Worm (Caenorhabditis elegans): ENCODE measurements around the gene msp-57.
"Not testable (repeated sequence)": the region's sequence is repeated elsewhere in the genome, so short reads cannot be mapped to it uniquely, and the experiment has no call there.

The msp-57 gene

ce11 chrIV:5062278-5062677, at the start of gene msp-57:
Gene msp-57, plus strand, starts transcription at chrIV:5062578.
- TF ChIP-seq ceh-36 (tag; optimal IDR thresholded peaks at IDR 0.05); F13C5.2 (tag; optimal IDR thresholded peaks at IDR 0.05); hmg-4 (GFP tag; optimal IDR thresholded peaks at IDR 0.05): not testable (repeated sequence)

ce11 chrIV:5016461-5016860, 45.9 kb upstream of the msp-57 start, which contains the start of gene ssq-4:
Gene ssq-4, plus strand, starts transcription at chrIV:5016479.
- not testable (repeated sequence) for TF ChIP-seq ama-1 (optimal IDR thresholded peaks at IDR 0.05); hnd-1 (tag; optimal IDR thresholded peaks at IDR 0.05); hmbx-1 (tag; optimal IDR thresholded peaks at IDR 0.05)

ce11 chrIV:5017075-5017474, 45.3 kb upstream of the msp-57 start, which contains the start of gene T28H11.7:
Gene T28H11.7, minus strand, starts transcription at chrIV:5017175.
- TF ChIP-seq ceh-36, hnd-1, B0310.2 (tag; optimal IDR thresholded peaks at IDR 0.05): not testable (repeated sequence)

ce11 chrIV:5020533-5020932, 41.8 kb upstream of the msp-57 start, which contains the start of gene T28H11.8:
Gene T28H11.8, minus strand, starts transcription at chrIV:5020633.
- TF ChIP-seq hnd-1 (tag; optimal IDR thresholded peaks at IDR 0.05) (no peak), hmg-4 (GFP tag; optimal IDR thresholded peaks at IDR 0.05) (no peak), tra-4 (tag; optimal IDR thresholded peaks at IDR 0.05) (no peak), ceh-13 (GFP tag; optimal IDR thresholded peaks at IDR 0.05) (no peak), sea-1 (GFP tag; conservative IDR thresholded peaks at IDR 0.05) (no peak), flt-1 (GFP tag; IDR thresholded peaks at IDR 0.05) (no peak), tbx-11 (GFP tag; IDR thresholded peaks at IDR 0.05) (no peak), scrt-1 (GFP tag; IDR thresholded peaks at IDR 0.05) (no peak), tbx-37 (GFP tag; conservative IDR thresholded peaks at IDR 0.05) (no peak), ets-7 (tag; optimal IDR thresholded peaks at IDR 0.05) (no peak), pes-1 (GFP tag; IDR thresholded peaks at IDR 0.05) (no peak), B0310.2 (tag; optimal IDR thresholded peaks at IDR 0.05) (no peak), aly-1 (tag; optimal IDR thresholded peaks at IDR 0.05) (no peak), F13C5.2 (tag; optimal IDR thresholded peaks at IDR 0.05) (no peak), ama-1 (optimal IDR thresholded peaks at IDR 0.05) (no peak)

ce11 chrIV:5025646-5026045, 36.7 kb upstream of the msp-57 start, which contains the start of gene C09B9.85:
Gene C09B9.85, minus strand, starts transcription at chrIV:5025746.
- no peak for TF ChIP-seq tbx-37 (GFP tag; conservative IDR thresholded peaks at IDR 0.05)
- TF ChIP-seq ceh-36 (tag; optimal IDR thresholded peaks at IDR 0.05) = no peak
- TF ChIP-seq F13C5.2 (tag; optimal IDR thresholded peaks at IDR 0.05) = no peak
- no peak for TF ChIP-seq ets-7 (tag; optimal IDR thresholded peaks at IDR 0.05)
- no peak for TF ChIP-seq hmbx-1 (tag; optimal IDR thresholded peaks at IDR 0.05)
- no peak for TF ChIP-seq sea-1 (GFP tag; conservative IDR thresholded peaks at IDR 0.05)
- no peak for TF ChIP-seq aly-1 (tag; optimal IDR thresholded peaks at IDR 0.05)
- TF ChIP-seq ama-1 (optimal IDR thresholded peaks at IDR 0.05) = no peak
- no peak for TF ChIP-seq B0310.2 (tag; optimal IDR thresholded peaks at IDR 0.05)
- no peak for TF ChIP-seq scrt-1 (GFP tag; IDR thresholded peaks at IDR 0.05)
- no peak for TF ChIP-seq tbx-11 (GFP tag; IDR thresholded peaks at IDR 0.05)
- no peak for TF ChIP-seq hmg-4 (GFP tag; optimal IDR thresholded peaks at IDR 0.05)
- TF ChIP-seq hnd-1 (tag; optimal IDR thresholded peaks at IDR 0.05) = no peak
- no peak for TF ChIP-seq ceh-13 (GFP tag; optimal IDR thresholded peaks at IDR 0.05)
- no peak for TF ChIP-seq flt-1 (GFP tag; IDR thresholded peaks at IDR 0.05)
- TF ChIP-seq pes-1 (GFP tag; IDR thresholded peaks at IDR 0.05) = no peak
- TF ChIP-seq tra-4 (tag; optimal IDR thresholded peaks at IDR 0.05) = no peak

ce11 chrIV:5028978-5029377, 33.4 kb upstream of the msp-57 start, which contains the start of the genes best-6 and C09B9.2:
Gene best-6, minus strand, starts transcription at chrIV:5029078.
Gene C09B9.2, plus strand, starts transcription at chrIV:5029291.
- TF ChIP-seq flt-1 (GFP tag; IDR thresholded peaks at IDR 0.05) = no peak
- no peak for TF ChIP-seq tbx-11 (GFP tag; IDR thresholded peaks at IDR 0.05)

- TF ChIP-seq tra-4 (tag; optimal IDR thresholded peaks at IDR 0.05) (no peak), scrt-1 (GFP tag; IDR thresholded peaks at IDR 0.05) (no peak), B0310.2 (tag; optimal IDR thresholded peaks at IDR 0.05) (no peak), ceh-36 (tag; optimal IDR thresholded peaks at IDR 0.05) (no peak), hnd-1 (tag; optimal IDR thresholded peaks at IDR 0.05) (no peak), F13C5.2 (tag; optimal IDR thresholded peaks at IDR 0.05) (no peak), hmg-4 (GFP tag; optimal IDR thresholded peaks at IDR 0.05) (no peak), tbx-37 (GFP tag; conservative IDR thresholded peaks at IDR 0.05) (no peak), tbx-11 (GFP tag; IDR thresholded peaks at IDR 0.05) (no peak), flt-1 (GFP tag; IDR thresholded peaks at IDR 0.05) (no peak), sea-1 (GFP tag; conservative IDR thresholded peaks at IDR 0.05) (no peak), ets-7 (tag; optimal IDR thresholded peaks at IDR 0.05) (no peak), pes-1 (GFP tag; IDR thresholded peaks at IDR 0.05) (no peak), ama-1 (optimal IDR thresholded peaks at IDR 0.05) (no peak), hmbx-1 (tag; optimal IDR thresholded peaks at IDR 0.05) (no peak), ceh-13 (GFP tag; optimal IDR thresholded peaks at IDR 0.05) (no peak), aly-1 (tag; optimal IDR thresholded peaks at IDR 0.05) (no peak)
These were observed 31.0 kb upstream of the msp-57 start for ce11 chrIV:5031346-5031745.

- TF ChIP-seq tbx-37 (GFP tag; conservative IDR thresholded peaks at IDR 0.05) (no peak), sea-1 (GFP tag; conservative IDR thresholded peaks at IDR 0.05) (no peak), ama-1 (optimal IDR thresholded peaks at IDR 0.05) (no peak), ets-7 (tag; optimal IDR thresholded peaks at IDR 0.05) (no peak), F13C5.2 (tag; optimal IDR thresholded peaks at IDR 0.05) (no peak), ceh-36 (tag; optimal IDR thresholded peaks at IDR 0.05) (no peak), scrt-1 (GFP tag; IDR thresholded peaks at IDR 0.05) (no peak), ceh-13 (GFP tag; optimal IDR thresholded peaks at IDR 0.05) (no peak)
These were observed 29.1 kb upstream of the msp-57 start, which contains the start of gene C09B9.4 for ce11 chrIV:5033276-5033675. Gene C09B9.4, minus strand, starts transcription at chrIV:5033376.
